Fruit fly (Drosophila melanogaster) S2 (cell line): ENCODE measurements around the gene Dic2.

Experiments
- CG8478 ChIP-seq: fragments of >200 bp; optimal IDR thresholded peaks from 2 replicates; lab custom pipeline; 2018
- CTCF ChIP-seq, 2 experiments: fragments of >200 bp; optimal IDR thresholded peaks; 2 replicates each; lab custom pipeline; 2018

dm6 chr3R:20545678-20546077 lies 44.5 kb upstream of the Dic2 start:
- TF ChIP-seq CG8478 (lab: Kevin White, UChicago) (no peak), CTCF (optimal IDR thresholded peaks at IDR 0.05; lab: Kevin White, UChicago) (no peak)
